Worm (Caenorhabditis elegans) whole organism, young adult: ENCODE results near the gene Y81G3A.4.
"Not testable (repeated sequence)": the region's sequence is repeated elsewhere in the genome, so short reads cannot be mapped to it uniquely, and the experiment has no call there.

Experiments used
- B0019.2 ChIP-seq: fragments of 200-800 bp; sonication (Bioruptor generic); conservative IDR thresholded peaks from 2 replicates; pipeline ENCODE4 v1.3.6; 2022; ENCODE audit warnings: missing genetic modification reagents, missing genetic modification characterization, missing compliant biosample characterization
- C17E4.6 ChIP-seq: fragments of 200-800 bp; sonication (Bioruptor generic); IDR thresholded peaks from 2 replicates; pipeline ENCODE4 v1.3.6; 2022; ENCODE audit warnings: missing genetic modification reagents, missing genetic modification characterization, missing compliant biosample characterization
- D2030.7 ChIP-seq: fragments of 200-800 bp; sonication (Bioruptor generic); IDR thresholded peaks from 2 replicates; pipeline ENCODE4 v1.3.6; 2022; ENCODE audit warnings: missing genetic modification reagents, missing genetic modification characterization, missing compliant biosample characterization
- F10E7.11 ChIP-seq: sonication (generic microtip); optimal IDR thresholded peaks from 2 replicates; lab custom pipeline; 2017; ENCODE audit warnings: mild to moderate bottlenecking, missing genetic modification characterization, moderate library complexity, missing compliant biosample characterization
- F33H1.4 ChIP-seq: fragments of 200-800 bp; sonication (Bioruptor generic); IDR thresholded peaks from 2 replicates; pipeline ENCODE4 v1.3.6; 2022; ENCODE audit warnings: missing genetic modification reagents, missing genetic modification characterization, missing compliant biosample characterization
- F57C9.4 ChIP-seq: sonication (generic microtip); optimal IDR thresholded peaks from 2 replicates; lab custom pipeline; 2017; ENCODE audit warnings: mild to moderate bottlenecking, missing genetic modification characterization, missing compliant biosample characterization
- Y53G8AR.9 ChIP-seq: fragments of 200-800 bp; sonication (Bioruptor generic); conservative IDR thresholded peaks from 2 replicates; pipeline ENCODE4 v1.3.6; 2022; ENCODE audit warnings: missing genetic modification reagents, missing genetic modification characterization, missing compliant biosample characterization
- Y79H2A.3 ChIP-seq: fragments of 200-800 bp; sonication (Bioruptor generic); conservative IDR thresholded peaks from 2 replicates; pipeline ENCODE4 v1.3.6; 2022; ENCODE audit warnings: missing genetic modification reagents, missing genetic modification characterization, missing compliant biosample characterization
- ama-1 ChIP-seq, 3 experiments: fragments of 150-350 bp in 1 of 3; sonication (generic microtip) in 2 of 3; optimal IDR thresholded peaks; 2 replicates each; lab custom pipeline; 2014 to 2018; ENCODE audit warnings: missing biosample characterization in 2 of 3, missing genetic modification characterization in 2 of 3, missing genetic modification reagents in 2 of 3
- bed-1 ChIP-seq: fragments of 200-800 bp; sonication (Bioruptor generic); IDR thresholded peaks from 2 replicates; pipeline ENCODE4 v1.3.6; 2022; ENCODE audit warnings: missing genetic modification reagents, missing genetic modification characterization, missing compliant biosample characterization
- ceh-100 ChIP-seq: fragments of 200-800 bp; sonication (Bioruptor generic); IDR thresholded peaks from 2 replicates; pipeline ENCODE4 v1.3.6; 2022; ENCODE audit warnings: missing genetic modification reagents, missing genetic modification characterization, missing compliant biosample characterization
- ceh-91 ChIP-seq: fragments of 200-800 bp; sonication (Bioruptor generic); IDR thresholded peaks from 2 replicates; pipeline ENCODE4 v1.3.6; 2022; ENCODE audit warnings: missing genetic modification reagents, missing genetic modification characterization, missing compliant biosample characterization
- dox-1 ChIP-seq: fragments of 200-800 bp; sonication (Bioruptor generic); IDR thresholded peaks from 2 replicates; pipeline ENCODE4 v1.3.6; 2022; ENCODE audit warnings: missing genetic modification reagents, missing genetic modification characterization, missing compliant biosample characterization
- hlh-12 ChIP-seq: sonication (generic microtip); optimal IDR thresholded peaks from 2 replicates; lab custom pipeline; 2016; ENCODE audit warnings: missing genetic modification characterization, missing compliant biosample characterization
- hmg-1.2 ChIP-seq: fragments of 200-800 bp; sonication (Bioruptor generic); IDR thresholded peaks from 2 replicates; pipeline ENCODE4 v1.3.6; 2022; ENCODE audit warnings: missing genetic modification reagents, missing genetic modification characterization, missing compliant biosample characterization
- hsf-1 ChIP-seq: fragments of 200-800 bp; sonication (Bioruptor generic); IDR thresholded peaks from 2 replicates; pipeline ENCODE4 v1.3.6; 2022; ENCODE audit warnings: missing genetic modification reagents, missing genetic modification characterization, missing compliant biosample characterization
- let-607 ChIP-seq, 2 experiments: fragments of 200-800 bp in 1 of 2; sonication (Bioruptor generic) in 1 of 2; sonication (generic microtip) in 1 of 2; optimal IDR thresholded peaks; 2 replicates each; lab custom pipeline; 2016 to 2018; ENCODE audit warnings: mild to moderate bottlenecking in 2 of 2, missing compliant biosample characterization in 2 of 2, missing genetic modification characterization in 2 of 2, moderate library complexity in 2 of 2, missing genotype in 1 of 2
- lsl-1 ChIP-seq: fragments of 200-800 bp; sonication (Bioruptor generic); optimal IDR thresholded peaks from 2 replicates; lab custom pipeline; 2018; ENCODE audit warnings: mild to moderate bottlenecking, missing genetic modification characterization, moderate library complexity, missing compliant biosample characterization
- madf-3 ChIP-seq: fragments of 200-800 bp; sonication (Bioruptor generic); IDR thresholded peaks from 2 replicates; pipeline ENCODE4 v1.3.6; 2022; ENCODE audit warnings: missing genetic modification reagents, missing genetic modification characterization, missing compliant biosample characterization
- madf-6 ChIP-seq: fragments of 200-800 bp; sonication (Bioruptor generic); IDR thresholded peaks from 2 replicates; pipeline ENCODE4 v1.3.6; 2022; ENCODE audit warnings: missing genetic modification reagents, missing genetic modification characterization, missing compliant biosample characterization
- madf-8 ChIP-seq: fragments of 200-800 bp; sonication (Bioruptor generic); conservative IDR thresholded peaks from 2 replicates; pipeline ENCODE4 v1.3.6; 2022; ENCODE audit warnings: missing genetic modification reagents, missing genetic modification characterization, missing compliant biosample characterization
- mcd-1 ChIP-seq: fragments of 200-800 bp; sonication (Bioruptor generic); IDR thresholded peaks from 2 replicates; pipeline ENCODE4 v1.3.6; 2022; ENCODE audit warnings: missing genetic modification reagents, missing genetic modification characterization, missing compliant biosample characterization
- mel-28 ChIP-seq: sonication (generic microtip); optimal IDR thresholded peaks from 2 replicates; lab custom pipeline; 2016; ENCODE audit warnings: borderline replicate concordance, mild to moderate bottlenecking, missing genetic modification characterization, missing compliant biosample characterization
- mes-4 ChIP-seq: sonication (generic microtip); optimal IDR thresholded peaks from 2 replicates; lab custom pipeline; 2016; ENCODE audit warnings: missing genotype, missing genetic modification characterization, missing compliant biosample characterization
- nfya-1 ChIP-seq: sonication (generic microtip); optimal IDR thresholded peaks from 2 replicates; lab custom pipeline; 2017; ENCODE audit warnings: antibody characterized with exemption, missing compliant biosample characterization, missing genetic modification characterization, borderline replicate concordance; ENCODE audit not compliant: insufficient read depth
- nfyb-1 ChIP-seq: fragments of 200-800 bp; sonication (Bioruptor generic); IDR thresholded peaks from 2 replicates; pipeline ENCODE4 v1.3.6; 2022; ENCODE audit warnings: missing genetic modification reagents, missing genetic modification characterization, missing compliant biosample characterization
- rcor-1 ChIP-seq: fragments of 200-800 bp; sonication (Bioruptor generic); IDR thresholded peaks from 2 replicates; pipeline ENCODE4 v1.3.6; 2022; ENCODE audit warnings: missing genetic modification reagents, missing genetic modification characterization, missing compliant biosample characterization
- snpc-1.1 ChIP-seq: sonication (generic microtip); optimal IDR thresholded peaks from 2 replicates; lab custom pipeline; 2017; ENCODE audit warnings: missing genetic modification characterization, mild to moderate bottlenecking, missing compliant biosample characterization, antibody characterized with exemption, moderate library complexity, missing genotype, missing genetic modification reagents; ENCODE audit not compliant: insufficient read depth
- snpc-1.3 ChIP-seq: sonication (generic microtip); optimal IDR thresholded peaks from 2 replicates; lab custom pipeline; 2017; ENCODE audit warnings: missing genetic modification characterization, mild to moderate bottlenecking, missing compliant biosample characterization, antibody characterized with exemption, moderate library complexity, missing genotype, missing genetic modification reagents; ENCODE audit not compliant: insufficient read depth
- snpc-4 ChIP-seq, 5 experiments: fragments of 150-350 bp in 1 of 5; sonication (generic microtip) in 4 of 5; optimal IDR thresholded peaks; 2 replicates each; lab custom pipeline; 2014 to 2018; ENCODE audit warnings: missing genetic modification characterization in 5 of 5, missing biosample characterization in 3 of 5, antibody characterized with exemption in 2 of 5, mild to moderate bottlenecking in 2 of 5, missing compliant biosample characterization in 2 of 5, missing genotype in 2 of 5, moderate library complexity in 2 of 5, missing genetic modification reagents in 1 of 5
- sptf-2 ChIP-seq: fragments of 200-800 bp; sonication (Bioruptor generic); optimal IDR thresholded peaks from 2 replicates; lab custom pipeline; 2018; ENCODE audit warnings: mild to moderate bottlenecking, missing genetic modification characterization, missing compliant biosample characterization
- tbp1 ChIP-seq: fragments of 200-800 bp; sonication (Bioruptor generic); optimal IDR thresholded peaks from 2 replicates; lab custom pipeline; 2018; ENCODE audit warnings: mild to moderate bottlenecking, missing genetic modification characterization, missing compliant biosample characterization
- tbx-9 ChIP-seq: sonication (generic microtip); optimal IDR thresholded peaks from 2 replicates; lab custom pipeline; 2016; ENCODE audit warnings: borderline replicate concordance, missing genetic modification characterization, inconsistent platforms, missing compliant biosample characterization
- xnd-1 ChIP-seq: sonication (generic microtip); optimal IDR thresholded peaks from 2 replicates; lab custom pipeline; 2016; ENCODE audit warnings: missing genotype, missing genetic modification reagents, missing genetic modification characterization, missing compliant biosample characterization
- zfh-2 ChIP-seq: fragments of 200-800 bp; sonication (Bioruptor generic); conservative IDR thresholded peaks from 2 replicates; pipeline ENCODE4 v1.3.6; 2022; ENCODE audit warnings: missing genetic modification reagents, missing genetic modification characterization, missing compliant biosample characterization
- ztf-28 ChIP-seq: fragments of 200-800 bp; sonication (Bioruptor generic); IDR thresholded peaks from 2 replicates; pipeline ENCODE4 v1.3.6; 2022; ENCODE audit warnings: missing genetic modification reagents, missing genetic modification characterization, missing compliant biosample characterization
- ztf-3 ChIP-seq: fragments of 200-800 bp; sonication (Bioruptor generic); optimal IDR thresholded peaks from 2 replicates; lab custom pipeline; 2018; ENCODE audit warnings: mild to moderate bottlenecking, missing genetic modification characterization, missing compliant biosample characterization

Gene Y81G3A.4

DNA sequence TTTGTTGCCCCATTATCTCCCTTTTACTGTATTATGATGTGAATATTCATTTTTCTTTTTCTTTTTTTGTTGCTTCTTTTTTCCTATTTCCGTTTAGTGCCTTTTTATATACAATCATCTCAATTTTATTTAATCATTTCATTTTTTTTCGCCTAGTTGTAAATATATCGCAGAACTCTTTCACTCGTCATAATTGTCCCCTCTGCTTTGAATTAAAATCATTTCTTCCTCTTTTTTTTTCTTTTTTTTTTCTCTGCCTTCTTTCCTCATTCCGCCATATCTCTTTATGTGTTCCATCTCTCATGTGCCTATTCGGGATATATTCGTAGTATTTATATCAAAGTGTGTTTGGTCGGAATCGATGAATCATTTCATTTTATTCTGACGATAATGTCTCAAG, at the start of gene Y81G3A.4:
Gene Y81G3A.4, plus strand, starts transcription at position 301 of the 400 bp plus-strand sequence.
- TF ChIP-seq madf-3 (no peak), snpc-1.1 (tag; lab: Kevin White, UChicago) (no peak), F57C9.4 (tag; lab: Kevin White, UChicago) (no peak), mel-28 (tag; lab: Kevin White, UChicago) (no peak), ceh-91 (GFP tag; lab: Robert Waterston, UW) (no peak), tbp1 (GFP tag; lab: Kevin White, UChicago) (no peak)

DNA sequence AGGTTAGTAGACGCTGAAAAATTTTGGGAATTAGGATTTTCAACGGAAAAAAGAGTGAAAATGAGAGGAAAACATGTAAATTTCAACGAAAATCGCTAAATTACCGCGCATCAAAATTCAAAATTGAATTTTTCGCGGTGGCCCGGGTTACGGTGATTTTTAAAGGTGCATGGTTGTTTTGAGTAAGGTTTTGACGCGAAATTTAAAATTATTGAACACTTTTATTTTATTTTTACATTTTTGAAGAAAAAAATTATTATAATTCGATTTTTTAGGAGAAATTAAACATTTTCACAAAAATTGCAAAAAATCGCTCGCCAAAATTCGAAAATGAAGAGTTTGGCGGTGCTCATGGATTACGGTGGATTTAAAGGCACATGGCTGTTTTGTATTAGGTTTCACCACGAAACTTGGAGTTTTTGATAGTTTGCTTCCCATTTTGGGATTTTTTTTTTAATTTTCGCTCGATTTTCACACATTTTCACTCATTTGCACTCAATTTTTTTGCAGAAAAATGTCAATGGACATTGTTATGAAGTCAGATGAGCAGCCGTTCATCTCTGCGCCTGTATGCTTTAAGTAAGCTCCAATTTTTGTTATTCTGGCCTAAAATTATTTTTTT, 47.7 kb upstream of the Y81G3A.4 start, which contains the start of gene puf-6:
Gene puf-6, minus strand, starts transcription at position 13 of the 622 bp plus-strand sequence.
- TF ChIP-seq F33H1.4 (GFP tag; lab: Robert Waterston, UW) (peak; percentile 90), hmg-1.2 (peak; percentile 21; the same call in 1 of the 2 replicates), ztf-28 (GFP tag; lab: Robert Waterston, UW) (0 out of 2 replicates have a peak, but pooled peaks have one; percentile 68), B0019.2 (GFP tag; lab: Robert Waterston, UW) (0 out of 2 replicates have a peak, but pooled peaks have one; percentile 31), mcd-1 (GFP tag; lab: Robert Waterston, UW) (0 out of 2 replicates have a peak, but pooled peaks have one; percentile 10), nfyb-1 (peak; percentile 10; the same call in 1 of the 2 replicates), madf-3 (0 out of 2 replicates have a peak, but pooled peaks have one; percentile 41), ceh-91 (GFP tag; lab: Robert Waterston, UW) (peak; percentile 89), rcor-1 (GFP tag; lab: Robert Waterston, UW) (peak; percentile 21; the same call in 1 of the 2 replicates), madf-6 (GFP tag; lab: Robert Waterston, UW) (peak; percentile 97), lsl-1 (GFP tag; lab: Kevin White, UChicago) (peak; percentile 79), D2030.7 (GFP tag; lab: Robert Waterston, UW) (peak; percentile 81), hsf-1 (peak; percentile 73), madf-8 (GFP tag; lab: Robert Waterston, UW) (peak; percentile 87), xnd-1 (tag; lab: Kevin White, UChicago) (peak; percentile 67), dox-1 (GFP tag; lab: Robert Waterston, UW) (peak; percentile 56; the same call in 1 of the 2 replicates)

DNA sequence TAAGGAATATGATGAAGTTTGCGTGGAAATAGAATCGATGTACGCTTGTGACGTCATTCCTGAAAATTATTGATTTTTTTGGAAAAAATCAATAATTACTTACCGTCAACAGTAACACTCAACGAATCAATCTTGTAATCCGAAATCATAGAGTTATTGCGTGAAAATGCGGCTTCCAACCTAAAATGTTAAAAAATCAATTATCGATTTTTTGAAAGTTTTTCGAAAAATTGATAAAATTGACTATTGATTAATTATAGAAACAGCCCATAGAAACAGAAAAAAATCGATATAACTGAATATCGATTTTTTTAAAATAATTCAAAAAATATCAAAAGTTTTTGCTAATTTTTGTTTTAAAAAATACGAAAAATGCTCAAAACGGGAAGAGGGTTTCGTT, 44.1 kb upstream of the Y81G3A.4 start, which contains the start of gene F42G4.7:
Gene F42G4.7, minus strand, starts transcription at position 185 of the 400 bp plus-strand sequence.
- not testable (repeated sequence) for TF ChIP-seq zfh-2 (GFP tag; lab: Robert Waterston, UW); tbx-9 (tag; lab: Kevin White, UChicago); bed-1 (GFP tag; lab: Robert Waterston, UW)

- TF ChIP-seq snpc-1.3; F33H1.4 (GFP tag; lab: Robert Waterston, UW); sptf-2: not testable (repeated sequence)
These were observed 43.6 kb upstream of the Y81G3A.4 start, which contains the start of gene F42G4.2 for ce11 chrII:13047609-13048008. F42G4.2 (plus strand) TSS chrII:13047909.

DNA sequence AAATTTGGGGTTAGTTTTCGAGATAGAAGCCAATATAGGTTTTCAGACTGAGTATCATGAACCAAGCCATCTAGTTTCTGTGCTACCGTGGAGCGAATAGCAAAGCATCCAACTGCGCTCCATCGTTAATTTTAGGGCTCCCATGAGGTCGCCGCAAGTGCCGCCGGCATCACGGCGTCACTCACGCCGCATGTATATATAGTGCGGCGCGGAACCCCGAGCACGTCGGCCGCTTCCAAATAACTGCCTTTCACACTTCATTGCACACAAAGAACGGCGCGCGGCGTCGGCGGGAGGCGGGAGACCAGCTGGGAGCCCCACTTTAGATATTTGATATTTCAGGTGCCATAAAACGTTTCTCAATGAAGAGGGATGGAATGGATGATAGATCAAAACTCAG, 41.2 kb upstream of the Y81G3A.4 start:
- TF ChIP-seq ama-1 (optimal IDR thresholded peaks at IDR 0.05; lab: Kevin White, UChicago) (no peak), ama-1 (GFP tag; optimal IDR thresholded peaks at IDR 0.05; lab: Kevin White, UChicago) (no peak), F10E7.11 (no peak), hlh-12 (tag; lab: Kevin White, UChicago) (no peak), ztf-3 (no peak), zfh-2 (GFP tag; lab: Robert Waterston, UW) (peak; percentile 77), snpc-1.1 (tag; lab: Kevin White, UChicago) (peak; percentile 56), snpc-4 (GFP tag; optimal IDR thresholded peaks at IDR 0.05; lab: Kevin White, UChicago) (peak; percentile 55), snpc-4 (tag; optimal IDR thresholded peaks at IDR 0.05; lab: Kevin White, UChicago) (peak in 2 of 4 experiments; percentile 71 to 88), mes-4 (tag; lab: Kevin White, UChicago) (no peak), nfya-1 (no peak), Y53G8AR.9 (no peak), hmg-1.2 (peak; percentile 54; the same call in 1 of the 2 replicates), C17E4.6 (GFP tag; lab: Robert Waterston, UW) (no peak), ceh-100 (GFP tag; lab: Robert Waterston, UW) (no peak), let-607 (tag; optimal IDR thresholded peaks at IDR 0.05; lab: Kevin White, UChicago) (no peak), Y79H2A.3 (GFP tag; lab: Robert Waterston, UW) (no peak)
